Worm (Caenorhabditis elegans) whole organism, L4/young adult: ENCODE results near the gene F21C10.4.

Source experiments
- W03F9.2 ChIP-seq: fragments of 150-350 bp; optimal IDR thresholded peaks from 2 replicates; lab custom pipeline; 2014; ENCODE audit warnings: missing biosample characterization, missing genetic modification characterization
- dao-5 ChIP-seq: sonication (generic microtip); optimal IDR thresholded peaks from 2 replicates; lab custom pipeline; 2016; ENCODE audit warnings: missing genotype, missing genetic modification characterization, moderate library complexity, missing compliant biosample characterization
- him-1 ChIP-seq: sonication (generic microtip); optimal IDR thresholded peaks from 2 replicates; lab custom pipeline; 2016; ENCODE audit warnings: missing genotype, missing genetic modification reagents, missing genetic modification characterization, missing compliant biosample characterization

F21C10.4 gene

DNA sequence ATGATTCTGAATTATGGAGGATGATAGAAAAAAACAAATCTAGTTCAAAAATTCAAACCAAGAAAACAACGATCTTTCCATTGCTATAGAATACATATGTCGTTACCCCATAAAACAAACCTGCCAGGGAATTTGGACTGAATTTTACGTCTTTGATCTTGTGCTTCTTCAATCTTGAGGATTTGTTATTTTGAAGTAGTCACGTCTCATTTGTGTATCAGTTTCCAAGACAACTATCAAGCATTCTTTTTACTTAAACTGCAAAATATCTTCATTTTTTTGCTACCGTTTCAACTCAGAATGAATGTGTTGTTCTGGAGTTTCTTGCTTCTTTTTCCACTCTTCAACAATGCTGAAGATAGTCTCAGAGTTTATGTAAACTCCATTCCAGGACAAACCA, 4.3 kb downstream of the F21C10.4 start, which contains the start of gene F21C10.19:
Gene F21C10.19, plus strand, starts transcription at position 301 of the 400 bp plus-strand sequence.
- TF ChIP-seq him-1 (tag; lab: Kevin White, UChicago) (no peak), dao-5 (tag; lab: Kevin White, UChicago) (no peak), W03F9.2 (tag; lab: Kevin White, UChicago) (no peak)

DNA sequence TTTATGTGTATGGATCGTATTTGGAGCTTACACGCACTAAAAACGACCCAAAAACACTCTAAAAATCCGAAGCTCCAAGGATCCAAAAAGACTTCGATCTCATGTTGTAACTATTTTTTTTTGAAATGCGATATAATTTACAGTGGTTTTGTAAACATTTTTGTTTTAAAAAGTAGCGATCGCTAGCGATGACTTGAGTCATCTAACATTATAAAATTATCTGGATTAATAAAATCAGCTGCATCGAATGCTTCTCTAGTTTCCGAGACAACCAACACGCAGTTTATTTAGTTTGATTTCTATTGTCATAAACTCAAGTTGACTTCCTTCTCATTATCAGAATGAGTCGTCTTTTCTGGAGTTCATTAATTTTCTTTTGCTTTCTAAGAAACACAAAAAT, 5.6 kb downstream of the F21C10.4 start, which contains the start of gene F21C10.1:
Gene F21C10.1, plus strand, starts transcription at position 301 of the 400 bp plus-strand sequence.
- TF ChIP-seq W03F9.2 (tag; lab: Kevin White, UChicago) (no peak), dao-5 (tag; lab: Kevin White, UChicago) (no peak), him-1 (tag; lab: Kevin White, UChicago) (no peak)

DNA sequence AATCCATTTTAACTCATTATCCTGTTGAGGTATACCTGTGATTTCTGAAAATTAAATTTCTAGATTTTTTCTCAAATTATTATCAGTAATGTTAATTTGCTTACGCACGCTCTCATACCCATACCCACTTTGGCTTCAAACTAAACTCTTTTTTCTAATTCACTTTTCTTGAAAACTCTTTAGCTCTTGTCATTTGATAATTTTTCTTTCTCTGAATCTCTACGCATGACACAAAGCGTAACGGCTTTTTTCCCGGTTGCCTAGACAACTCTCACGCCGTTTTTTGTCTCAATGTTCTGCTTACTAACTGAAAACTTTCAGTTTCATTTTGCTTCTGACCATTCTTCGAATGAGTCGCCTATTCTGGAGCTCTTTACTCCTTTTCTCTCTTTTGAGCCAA, 7.5 kb downstream of the F21C10.4 start, which contains the start of gene B0222.1:
Gene B0222.1, plus strand, starts transcription at position 306 of the 400 bp plus-strand sequence.
- TF ChIP-seq dao-5 (tag; lab: Kevin White, UChicago), result no peak
- no peak for TF ChIP-seq him-1 (tag; lab: Kevin White, UChicago)
- no peak for TF ChIP-seq W03F9.2 (tag; lab: Kevin White, UChicago)

DNA sequence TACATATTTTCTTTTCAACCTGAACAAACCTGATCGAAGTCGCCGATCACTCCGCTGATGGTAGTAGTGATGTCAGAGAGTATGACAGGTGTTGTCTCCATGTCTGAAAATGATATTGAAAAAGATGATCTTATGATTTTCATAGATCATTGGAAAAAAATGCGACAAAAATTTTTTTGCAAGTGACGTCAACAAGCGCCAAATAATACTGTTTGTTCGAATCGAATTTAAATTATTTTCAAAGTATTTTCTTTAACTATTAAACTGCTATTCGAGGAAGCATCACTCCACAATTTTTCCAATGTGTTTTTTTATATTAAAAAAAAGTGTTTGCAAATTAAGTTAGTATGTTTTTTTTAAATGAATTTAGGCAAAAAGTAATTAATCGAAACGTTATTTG, 11.2 kb downstream of the F21C10.4 start, which contains the start of gene pitr-2:
Gene pitr-2, minus strand, starts transcription at position 101 of the 400 bp plus-strand sequence.
- no peak for TF ChIP-seq him-1 (tag; lab: Kevin White, UChicago)
- TF ChIP-seq W03F9.2 (tag; lab: Kevin White, UChicago), result no peak
- TF ChIP-seq dao-5 (tag; lab: Kevin White, UChicago), result no peak

DNA sequence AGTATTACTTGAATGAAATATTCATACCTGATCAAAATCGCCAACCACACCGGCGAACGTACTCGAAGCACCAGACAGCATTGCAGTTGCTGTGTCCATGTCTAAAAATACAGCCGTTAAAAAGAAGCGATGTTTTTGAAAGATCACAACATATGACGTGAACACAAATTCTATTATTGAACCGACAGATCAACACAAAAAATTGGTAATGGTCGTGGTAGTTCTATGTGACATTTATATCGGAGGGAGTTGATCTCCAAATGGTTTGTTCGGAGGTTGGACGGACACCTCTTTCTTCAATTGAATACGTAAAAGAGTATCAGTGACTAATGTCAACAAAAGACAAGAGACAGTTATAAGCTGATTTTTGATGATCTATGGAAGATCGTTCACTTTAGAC, 14.9 kb downstream of the F21C10.4 start, which contains the start of gene pitr-3:
Gene pitr-3, minus strand, starts transcription at position 101 of the 400 bp plus-strand sequence.
- TF ChIP-seq W03F9.2 (tag; lab: Kevin White, UChicago), result no peak
- no peak for TF ChIP-seq him-1 (tag; lab: Kevin White, UChicago)
- no peak for TF ChIP-seq dao-5 (tag; lab: Kevin White, UChicago)

DNA sequence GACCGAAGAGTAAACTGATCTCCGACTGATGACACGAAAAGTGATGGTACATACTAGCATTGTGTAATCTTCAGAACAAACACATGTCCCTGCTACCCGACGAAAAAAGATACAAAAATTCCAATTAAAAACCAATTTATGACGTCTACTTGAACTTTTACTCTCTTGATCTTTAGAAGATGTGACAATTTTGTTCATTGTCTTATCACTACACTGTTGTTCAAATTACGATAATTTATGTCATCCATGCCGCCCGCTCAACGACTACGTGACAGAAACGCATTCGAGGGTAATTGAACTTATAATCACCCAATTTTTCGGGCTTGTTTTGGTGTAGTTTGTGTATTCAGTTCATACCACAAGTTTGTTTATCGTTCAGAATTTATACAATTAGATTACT, 17.5 kb downstream of the F21C10.4 start:
- no peak for TF ChIP-seq dao-5 (tag; lab: Kevin White, UChicago)
- no peak for TF ChIP-seq him-1 (tag; lab: Kevin White, UChicago)
- no peak for TF ChIP-seq W03F9.2 (tag; lab: Kevin White, UChicago)

DNA sequence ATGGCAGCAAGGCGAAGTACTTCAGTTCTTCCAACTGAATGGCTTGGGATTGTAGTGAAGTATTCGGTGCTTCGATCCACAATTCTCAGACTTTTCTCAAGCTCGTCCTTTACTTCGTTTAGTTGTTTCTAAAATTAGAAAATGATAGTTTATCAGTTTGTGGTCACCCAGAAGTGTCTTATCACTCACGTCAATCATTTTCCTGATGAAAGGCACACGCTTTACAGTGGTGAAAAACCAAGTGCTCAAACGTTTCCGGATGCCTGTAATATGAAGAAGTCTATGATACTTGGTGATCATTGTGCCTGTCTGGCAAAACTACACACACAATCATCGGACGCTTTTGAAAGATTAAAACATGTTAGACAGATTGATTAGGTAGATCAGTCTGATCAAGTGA, 19.8 kb downstream of the F21C10.4 start:
- no peak for TF ChIP-seq him-1 (tag; lab: Kevin White, UChicago)
- TF ChIP-seq W03F9.2 (tag; lab: Kevin White, UChicago), result no peak
- no peak for TF ChIP-seq dao-5 (tag; lab: Kevin White, UChicago)

DNA sequence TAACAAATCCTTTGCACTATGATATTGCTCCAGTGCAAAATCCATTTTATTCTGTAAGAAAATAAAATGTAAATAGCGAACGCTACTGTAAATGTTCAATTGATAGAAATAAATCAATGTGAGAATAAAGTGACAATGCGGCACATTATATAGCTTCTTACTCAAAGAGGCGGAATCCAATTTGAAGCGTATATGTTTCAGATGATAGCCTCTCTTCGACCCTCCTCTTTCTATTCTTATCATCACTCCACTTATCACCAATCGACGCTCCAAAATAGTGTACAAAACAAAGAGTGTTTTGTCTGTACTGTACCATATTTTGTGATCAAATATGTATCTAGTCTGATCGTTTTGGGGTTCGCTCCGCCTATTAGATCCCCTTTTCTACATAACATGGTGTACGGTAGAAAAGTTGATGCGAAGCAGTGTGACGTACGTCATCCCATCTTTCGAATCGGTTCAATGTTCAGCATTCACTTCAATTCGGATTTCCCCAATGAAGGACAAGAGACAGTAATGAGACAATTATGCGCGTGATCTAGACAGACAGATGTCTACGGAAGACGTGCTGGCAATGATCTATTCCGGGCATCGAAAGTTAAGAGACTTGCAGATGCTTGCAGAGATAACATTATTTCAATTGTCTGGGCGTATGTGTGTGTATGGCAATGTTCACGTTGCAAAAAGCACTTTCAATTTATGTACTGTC, 20.6 kb downstream of the F21C10.4 start, which contains the start of gene spl-2:
Gene spl-2, minus strand, starts transcription at position 51 of the 709 bp plus-strand sequence.
- no peak for TF ChIP-seq him-1 (tag; lab: Kevin White, UChicago)
- TF ChIP-seq W03F9.2 (tag; lab: Kevin White, UChicago), result no peak
- no peak for TF ChIP-seq dao-5 (tag; lab: Kevin White, UChicago)

DNA sequence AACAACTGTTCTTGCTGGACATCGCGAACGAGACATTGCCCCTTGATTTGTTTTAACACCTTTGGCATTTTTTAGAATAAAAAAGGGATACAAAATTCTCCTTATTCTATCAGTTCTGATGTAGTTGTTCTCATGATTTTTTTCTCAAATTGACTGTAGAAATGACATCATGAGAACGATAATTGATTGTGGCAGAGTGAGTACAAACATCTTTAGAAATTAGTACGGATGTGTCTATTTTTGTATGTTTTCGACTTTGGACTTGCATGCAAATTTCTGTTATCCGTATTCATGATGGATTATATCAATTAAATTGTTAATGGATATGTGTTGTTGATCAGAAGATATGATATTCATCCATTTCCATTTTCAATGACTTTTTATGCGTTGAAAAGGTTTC, 21.7 kb downstream of the F21C10.4 start:
- no peak for TF ChIP-seq him-1 (tag; lab: Kevin White, UChicago)
- no peak for TF ChIP-seq W03F9.2 (tag; lab: Kevin White, UChicago)
- no peak for TF ChIP-seq dao-5 (tag; lab: Kevin White, UChicago)

DNA sequence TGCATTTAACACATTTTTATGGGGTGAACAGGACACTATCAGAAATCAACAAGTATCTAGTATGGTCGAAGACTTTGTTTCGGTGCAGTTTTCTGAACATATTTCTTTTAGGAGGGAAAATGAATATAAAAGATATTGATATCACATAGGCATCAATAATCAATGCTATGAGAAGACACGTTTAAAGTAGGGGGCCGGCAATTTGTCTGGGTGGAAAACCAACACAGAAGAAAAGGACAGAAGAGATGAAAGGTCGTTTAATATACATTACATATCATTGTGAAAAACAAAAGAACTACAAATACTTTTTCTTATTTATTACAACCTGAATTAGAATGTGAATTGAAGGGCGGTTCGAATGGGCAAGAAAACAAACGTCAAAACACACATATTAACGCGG, 25.9 kb downstream of the F21C10.4 start:
- TF ChIP-seq dao-5 (tag; lab: Kevin White, UChicago), result no peak
- no peak for TF ChIP-seq him-1 (tag; lab: Kevin White, UChicago)
- TF ChIP-seq W03F9.2 (tag; lab: Kevin White, UChicago), result no peak

DNA sequence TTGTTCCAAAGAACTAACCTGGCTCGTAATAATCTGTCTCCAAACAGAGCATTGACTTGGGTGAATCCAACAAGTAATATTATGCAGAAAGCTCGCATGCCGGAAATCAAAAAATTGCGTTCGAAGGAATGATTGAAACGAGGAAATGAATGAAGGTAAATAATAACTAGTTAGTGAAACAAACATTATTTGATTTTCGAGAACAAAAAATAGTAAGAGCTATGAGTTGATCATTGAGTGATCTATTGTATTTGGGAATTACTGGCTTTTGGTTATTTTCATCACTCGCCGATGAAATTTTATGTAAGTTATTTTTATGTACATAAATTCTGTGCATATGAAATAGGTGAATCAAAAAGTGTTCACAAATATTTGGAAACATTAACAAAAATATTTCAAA, 28.4 kb downstream of the F21C10.4 start, which contains the start of gene B0222.5:
Gene B0222.5, minus strand, starts transcription at position 101 of the 400 bp plus-strand sequence.
- TF ChIP-seq W03F9.2 (tag; lab: Kevin White, UChicago) (no peak), dao-5 (tag; lab: Kevin White, UChicago) (no peak), him-1 (tag; lab: Kevin White, UChicago) (no peak)

DNA sequence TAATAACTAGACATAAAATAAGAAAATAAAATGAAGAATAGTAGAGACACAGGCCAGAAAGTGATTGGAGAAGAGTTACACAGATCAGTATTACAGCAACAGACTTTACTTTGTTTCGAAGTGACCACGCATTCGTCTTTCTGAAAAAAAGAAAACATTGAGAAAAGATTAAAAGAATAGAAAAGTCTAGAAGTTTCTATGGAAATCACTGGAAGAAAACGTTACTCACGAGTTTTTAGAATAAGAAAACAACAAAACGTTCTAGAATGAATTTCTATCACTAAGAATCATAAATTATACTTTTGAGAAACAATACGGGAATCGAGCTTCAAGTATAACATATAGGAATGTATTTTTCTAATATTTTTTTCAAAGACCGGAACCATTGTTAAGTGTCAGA, 29.2 kb downstream of the F21C10.4 start:
- no peak for TF ChIP-seq dao-5 (tag; lab: Kevin White, UChicago)
- TF ChIP-seq him-1 (tag; lab: Kevin White, UChicago), result no peak

DNA sequence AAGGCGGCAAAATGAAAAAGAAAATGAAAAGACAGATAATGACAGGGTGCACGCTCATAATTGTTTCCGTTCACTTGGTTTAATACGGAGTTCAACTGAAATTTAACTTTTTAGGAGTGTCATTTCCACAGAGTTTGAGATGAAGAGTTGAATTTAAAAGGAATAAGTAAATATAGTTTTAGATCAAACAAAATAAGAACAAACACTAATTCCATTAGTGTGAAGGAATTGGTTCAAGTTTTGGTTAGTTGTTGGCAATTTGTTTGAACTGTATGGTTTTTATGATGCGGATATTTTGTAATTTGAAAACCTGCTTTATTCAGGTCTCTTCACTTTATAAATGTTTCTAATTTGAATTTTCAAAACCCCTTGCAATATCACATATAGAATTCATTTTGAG, 30.3 kb downstream of the F21C10.4 start, which contains the start of gene B0222.15:
Gene B0222.15, minus strand, starts transcription at position 101 of the 400 bp plus-strand sequence.
- TF ChIP-seq him-1 (tag; lab: Kevin White, UChicago), result no peak
- no peak for TF ChIP-seq dao-5 (tag; lab: Kevin White, UChicago)
- no peak for TF ChIP-seq W03F9.2 (tag; lab: Kevin White, UChicago)
